Worm (Caenorhabditis elegans) whole organism, L4 larva: ENCODE data around the gene F14D7.12.
"Not testable (repeated sequence)": the region's sequence is repeated elsewhere in the genome, so short reads cannot be mapped to it uniquely, and the experiment has no call there.

ENCODE experiments used
- D1046.2 ChIP-seq: fragments of 200-800 bp; sonication (Bioruptor generic); IDR thresholded peaks from 2 replicates; pipeline ENCODE4 v1.3.6; 2022; ENCODE audit warnings: missing genetic modification characterization, missing compliant biosample characterization
- F10B5.3 ChIP-seq: sonication (generic microtip); optimal IDR thresholded peaks from 2 replicates; lab custom pipeline; 2016; ENCODE audit warnings: mild to moderate bottlenecking, missing genetic modification characterization, missing compliant biosample characterization
- F49E8.2 ChIP-seq: sonication (generic microtip); optimal IDR thresholded peaks from 2 replicates; lab custom pipeline; 2016; ENCODE audit warnings: missing compliant biosample characterization, mild to moderate bottlenecking, missing genetic modification characterization, borderline replicate concordance
- Y5F2A.4 ChIP-seq: fragments of 200-800 bp; sonication (Bioruptor generic); optimal IDR thresholded peaks from 2 replicates; lab custom pipeline; 2018; ENCODE audit warnings: mild to moderate bottlenecking, missing genetic modification characterization, missing compliant biosample characterization
- Y75B8A.6 ChIP-seq: fragments of 200-800 bp; sonication (Bioruptor generic); IDR thresholded peaks from 2 replicates; pipeline ENCODE4 v1.3.6; 2022; ENCODE audit warnings: missing genetic modification reagents, missing genetic modification characterization, missing compliant biosample characterization
- ZK546.5 ChIP-seq, 2 experiments: sonication (generic microtip); optimal IDR thresholded peaks; 2 replicates each; lab custom pipeline; 2017; ENCODE audit warnings: missing biosample characterization in 2 of 2, missing genetic modification characterization in 2 of 2
- aha-1 ChIP-seq: fragments of 150-350 bp; peaks from one replicate; lab custom pipeline; 2014; ENCODE audit warnings: missing biosample characterization, missing genetic modification characterization
- ama-1 ChIP-seq: fragments of 150-350 bp; optimal IDR thresholded peaks from 2 replicates; lab custom pipeline; 2014; ENCODE audit warnings: inconsistent platforms, mixed read lengths
- arid-1 ChIP-seq: fragments of 200-800 bp; sonication (Bioruptor generic); conservative IDR thresholded peaks from 2 replicates; pipeline ENCODE4 v1.3.6; 2022; ENCODE audit warnings: missing genetic modification reagents, missing genetic modification characterization, missing compliant biosample characterization
- cey-2 ChIP-seq: sonication (generic microtip); optimal IDR thresholded peaks from 3 replicates; lab custom pipeline; 2017; ENCODE audit warnings: missing genetic modification characterization, mild to moderate bottlenecking, missing compliant biosample characterization, antibody characterized with exemption, borderline replicate concordance; ENCODE audit not compliant: insufficient read depth
- ctbp-1 ChIP-seq: fragments of 200-800 bp; sonication (Bioruptor generic); IDR thresholded peaks from 2 replicates; pipeline ENCODE4 v1.3.6; 2022; ENCODE audit warnings: missing genetic modification reagents, missing genetic modification characterization, missing compliant biosample characterization
- daf-12 ChIP-seq: fragments of 150-350 bp; optimal IDR thresholded peaks from 2 replicates; lab custom pipeline; 2014; ENCODE audit warnings: missing biosample characterization, missing genetic modification reagents, missing genetic modification characterization
- daf-16 ChIP-seq, 3 experiments: sonication (generic microtip); optimal IDR thresholded peaks; 2 replicates each; lab custom pipeline; 2016 to 2017; ENCODE audit warnings: missing genetic modification characterization in 3 of 3, missing genetic modification reagents in 3 of 3, mild to moderate bottlenecking in 2 of 3, missing compliant biosample characterization in 2 of 3, missing biosample characterization in 1 of 3, moderate library complexity in 1 of 3
- daf-8 ChIP-seq: fragments of 200-800 bp; sonication (Bioruptor generic); IDR thresholded peaks from 2 replicates; pipeline ENCODE4 v1.3.6; 2022; ENCODE audit warnings: missing genetic modification characterization, missing compliant biosample characterization
- dmd-6 ChIP-seq: fragments of 200-800 bp; sonication (Bioruptor generic); IDR thresholded peaks from 2 replicates; pipeline ENCODE4 v1.3.6; 2022; ENCODE audit warnings: missing genetic modification reagents, missing genetic modification characterization, missing compliant biosample characterization
- dpl-1 ChIP-seq: fragments of 150-350 bp; optimal IDR thresholded peaks from 2 replicates; lab custom pipeline; 2014; ENCODE audit warnings: missing biosample characterization, missing genetic modification reagents, missing genetic modification characterization
- duxl-1 ChIP-seq: sonication (generic microtip); optimal IDR thresholded peaks from 2 replicates; lab custom pipeline; 2016; ENCODE audit warnings: mild to moderate bottlenecking, missing genetic modification characterization, moderate library complexity, missing compliant biosample characterization; ENCODE audit not compliant: poor library complexity
- hif-1 ChIP-seq, 2 experiments: sonication (generic microtip); optimal IDR thresholded peaks; 2 replicates each; lab custom pipeline; 2016 to 2017; ENCODE audit warnings: missing compliant biosample characterization in 2 of 2, missing genetic modification characterization in 2 of 2, missing genetic modification reagents in 2 of 2, missing genotype in 2 of 2, mild to moderate bottlenecking in 1 of 2
- hlh-30 ChIP-seq: sonication (generic microtip); optimal IDR thresholded peaks from 2 replicates; lab custom pipeline; 2017; ENCODE audit warnings: antibody characterized with exemption, mild to moderate bottlenecking, missing genetic modification characterization, missing compliant biosample characterization; ENCODE audit not compliant: insufficient read depth
- lin-13 ChIP-seq: fragments of 150-350 bp; optimal IDR thresholded peaks from 2 replicates; lab custom pipeline; 2014; ENCODE audit warnings: missing biosample characterization, missing genetic modification reagents, missing genetic modification characterization
- lin-29 ChIP-seq: fragments of 200-800 bp; sonication (Bioruptor generic); IDR thresholded peaks from 2 replicates; pipeline ENCODE4 v1.3.6; 2022; ENCODE audit warnings: missing genetic modification reagents, missing genetic modification characterization, missing compliant biosample characterization
- mes-2 ChIP-seq: sonication (generic microtip); optimal IDR thresholded peaks from 2 replicates; lab custom pipeline; 2016; ENCODE audit warnings: missing genotype, mild to moderate bottlenecking, missing genetic modification characterization, missing compliant biosample characterization; ENCODE audit not compliant: poor library complexity, severe bottlenecking
- mxl-2 ChIP-seq: fragments of 200-800 bp; sonication (Bioruptor generic); conservative IDR thresholded peaks from 2 replicates; pipeline ENCODE4 v1.3.6; 2022; ENCODE audit warnings: missing genetic modification reagents, missing genetic modification characterization, missing compliant biosample characterization
- nhr-10 ChIP-seq: fragments of 150-350 bp; optimal IDR thresholded peaks from 2 replicates; lab custom pipeline; 2014; ENCODE audit warnings: missing biosample characterization, missing genetic modification characterization
- nhr-11 ChIP-seq: fragments of 150-350 bp; optimal IDR thresholded peaks from 2 replicates; lab custom pipeline; 2014; ENCODE audit warnings: missing biosample characterization, missing genetic modification characterization
- nhr-237 ChIP-seq: sonication (generic microtip); optimal IDR thresholded peaks from 2 replicates; lab custom pipeline; 2017; ENCODE audit warnings: missing biosample characterization, missing genetic modification characterization
- nhr-28 ChIP-seq: fragments of 150-350 bp; optimal IDR thresholded peaks from 2 replicates; lab custom pipeline; 2014; ENCODE audit warnings: missing biosample characterization, missing genetic modification characterization
- nhr-6 ChIP-seq: fragments of 150-350 bp; optimal IDR thresholded peaks from 2 replicates; lab custom pipeline; 2014; ENCODE audit warnings: missing biosample characterization, missing genetic modification characterization
- pqm-1 ChIP-seq: sonication (generic microtip); optimal IDR thresholded peaks from 2 replicates; lab custom pipeline; 2017; ENCODE audit warnings: missing biosample characterization, missing genetic modification characterization
- snpc-1.2 ChIP-seq: fragments of 200-800 bp; sonication (Bioruptor generic); IDR thresholded peaks from 2 replicates; pipeline ENCODE4 v1.3.6; 2022; ENCODE audit warnings: missing genetic modification reagents, missing genetic modification characterization, missing compliant biosample characterization
- snpc-4 ChIP-seq: fragments of 150-350 bp; optimal IDR thresholded peaks from 2 replicates; lab custom pipeline; 2014; ENCODE audit warnings: missing biosample characterization, missing genetic modification characterization
- tra-1 ChIP-seq: fragments of 200-800 bp; sonication (Bioruptor generic); IDR thresholded peaks from 2 replicates; pipeline ENCODE4 v1.3.6; 2022; ENCODE audit warnings: missing genetic modification reagents, missing genetic modification characterization, missing compliant biosample characterization
- unc-130 ChIP-seq: sonication (generic microtip); optimal IDR thresholded peaks from 2 replicates; lab custom pipeline; 2016; ENCODE audit warnings: missing genetic modification reagents, missing genetic modification characterization, missing compliant biosample characterization
- unc-39 ChIP-seq: sonication (generic microtip); optimal IDR thresholded peaks from 2 replicates; lab custom pipeline; 2017; ENCODE audit warnings: missing biosample characterization, missing genetic modification characterization
- unc-62 ChIP-seq, 3 experiments: fragments of 150-350 bp in 1 of 3; sonication (generic microtip); optimal IDR thresholded peaks in 2 of 3; peaks in 1 of 3; 1 replicate in 1 of 3; 2 replicates in 2 of 3; lab custom pipeline; 2014 to 2017; ENCODE audit warnings: missing biosample characterization in 3 of 3, missing genetic modification characterization in 3 of 3, missing genetic modification reagents in 3 of 3, missing genotype in 1 of 3
- zfp-3 ChIP-seq: fragments of 200-800 bp; sonication (Bioruptor generic); conservative IDR thresholded peaks from 2 replicates; pipeline ENCODE4 v1.3.6; 2022; ENCODE audit warnings: missing genetic modification reagents, missing genetic modification characterization, missing compliant biosample characterization
- ztf-11 ChIP-seq: fragments of 150-350 bp; optimal IDR thresholded peaks from 2 replicates; lab custom pipeline; 2014; ENCODE audit warnings: missing biosample characterization, missing genetic modification characterization
- ztf-7 ChIP-seq: fragments of 150-350 bp; optimal IDR thresholded peaks from 2 replicates; lab custom pipeline; 2014; ENCODE audit warnings: missing biosample characterization, missing genetic modification characterization

Gene F14D7.12

DNA sequence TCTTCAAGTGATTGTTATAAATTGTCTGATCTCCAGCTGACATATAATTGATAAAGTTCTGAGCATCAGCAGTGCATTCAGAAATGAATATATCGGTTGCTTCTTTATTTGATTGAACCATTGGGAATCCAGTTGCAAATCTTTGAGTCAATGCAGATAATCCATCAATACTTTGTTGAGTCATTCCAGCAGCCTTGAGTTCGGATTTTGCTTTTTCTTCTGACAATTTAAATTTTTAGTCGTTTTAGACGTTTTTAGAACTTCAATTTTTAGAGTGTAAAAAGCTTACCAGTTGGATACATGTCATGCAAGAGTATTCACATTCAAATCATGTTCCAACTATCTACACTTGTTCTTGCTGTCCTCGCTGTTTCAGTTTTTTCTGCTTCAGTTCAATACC, 9.8 kb downstream of the F14D7.12 start, which contains the start of gene F14D7.14:
F14D7.14 (plus strand) TSS at position 301 of the 400 bp plus-strand sequence.
- TF ChIP-seq ztf-11, nhr-6, nhr-237 (tag; lab: Kevin White, UChicago): not testable (repeated sequence)

DNA sequence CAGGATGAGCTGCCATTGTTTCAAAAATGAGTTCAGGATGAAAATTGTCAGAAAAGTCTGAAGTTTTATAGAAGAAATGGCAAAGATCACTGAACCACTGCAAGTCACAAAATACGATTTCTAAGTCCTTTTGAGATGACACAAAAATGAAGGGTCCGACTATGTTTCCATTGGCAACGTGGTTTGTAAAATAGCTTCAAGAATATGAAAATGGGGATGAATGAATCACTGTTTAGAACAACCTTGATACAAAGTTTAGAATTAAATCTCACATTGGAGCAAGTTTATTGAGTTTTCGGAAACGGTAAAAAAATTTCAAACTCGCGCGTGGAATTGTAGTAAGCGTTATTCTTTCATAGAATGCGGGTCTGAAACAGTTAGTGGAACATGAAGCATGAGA, 11.3 kb downstream of the F14D7.12 start, which contains the start of gene ddn-3:
ddn-3 (minus strand) TSS at position 101 of the 400 bp plus-strand sequence.
- TF ChIP-seq hif-1 (tag; optimal IDR thresholded peaks at IDR 0.05; lab: Kevin White, UChicago): no peak
- TF ChIP-seq tra-1: no peak
- TF ChIP-seq cey-2 (tag; lab: Kevin White, UChicago): no peak
- no peak for TF ChIP-seq F10B5.3 (tag; lab: Kevin White, UChicago)
- no peak for TF ChIP-seq mes-2 (tag; lab: Kevin White, UChicago)
- no peak for TF ChIP-seq hlh-30
- TF ChIP-seq ztf-11 (tag; lab: Kevin White, UChicago): no peak
- TF ChIP-seq ZK546.5 (tag; optimal IDR thresholded peaks at IDR 0.05; lab: Kevin White, UChicago): no peak
- TF ChIP-seq zfp-3 (GFP tag; lab: Robert Waterston, UW): no peak
- TF ChIP-seq daf-12 (tag; lab: Kevin White, UChicago): no peak
- TF ChIP-seq mxl-2: no peak
- no peak for TF ChIP-seq lin-13 (GFP tag; lab: Kevin White, UChicago)
- no peak for TF ChIP-seq ama-1 (lab: Kevin White, UChicago)
- no peak for TF ChIP-seq dmd-6 (GFP tag; lab: Robert Waterston, UW)
- no peak for TF ChIP-seq ztf-7 (tag; lab: Kevin White, UChicago)
- no peak for TF ChIP-seq lin-29 (GFP tag; lab: Robert Waterston, UW)

DNA sequence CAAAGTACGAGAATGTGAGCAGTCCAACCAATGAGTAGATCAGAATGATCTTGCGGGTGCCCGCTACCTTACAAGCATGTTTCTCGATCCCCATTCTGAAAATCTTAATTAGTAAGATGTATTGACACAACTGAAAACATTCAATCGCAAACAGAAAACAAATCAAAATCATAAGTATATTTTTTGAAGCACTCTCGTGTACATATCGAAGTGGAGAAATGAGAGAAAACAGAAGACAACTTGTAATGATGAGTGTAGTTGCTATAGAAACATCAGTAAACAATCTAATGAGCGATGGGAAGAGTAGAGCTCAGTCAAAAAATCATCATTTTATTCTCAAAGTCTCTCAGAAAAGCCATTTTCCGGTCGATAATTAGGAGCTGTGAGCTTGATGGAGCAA, 12.9 kb downstream of the F14D7.12 start, which contains the start of gene F14D7.8:
F14D7.8 (minus strand) TSS at position 101 of the 400 bp plus-strand sequence.
- no peak for TF ChIP-seq arid-1 (GFP tag; lab: Robert Waterston, UW)
- no peak for TF ChIP-seq F10B5.3 (tag; lab: Kevin White, UChicago)
- TF ChIP-seq snpc-4 (tag; lab: Kevin White, UChicago): no peak
- TF ChIP-seq hlh-30: no peak
- no peak for TF ChIP-seq unc-39 (tag; lab: Kevin White, UChicago)
- TF ChIP-seq dpl-1 (GFP tag; lab: Kevin White, UChicago): no peak
- TF ChIP-seq ctbp-1 (GFP tag; lab: Robert Waterston, UW): no peak
- no peak for TF ChIP-seq pqm-1
- no peak for TF ChIP-seq duxl-1
- no peak for TF ChIP-seq nhr-28
- no peak for TF ChIP-seq nhr-11 (tag; lab: Kevin White, UChicago)
- TF ChIP-seq D1046.2 (GFP tag; lab: Robert Waterston, UW): no peak
- no peak for TF ChIP-seq aha-1
- no peak for TF ChIP-seq F49E8.2 (tag; lab: Kevin White, UChicago)
- TF ChIP-seq unc-130 (GFP tag; lab: Kevin White, UChicago): no peak
- no peak for TF ChIP-seq snpc-1.2
- TF ChIP-seq, all 104 proteins: peak for 0

DNA sequence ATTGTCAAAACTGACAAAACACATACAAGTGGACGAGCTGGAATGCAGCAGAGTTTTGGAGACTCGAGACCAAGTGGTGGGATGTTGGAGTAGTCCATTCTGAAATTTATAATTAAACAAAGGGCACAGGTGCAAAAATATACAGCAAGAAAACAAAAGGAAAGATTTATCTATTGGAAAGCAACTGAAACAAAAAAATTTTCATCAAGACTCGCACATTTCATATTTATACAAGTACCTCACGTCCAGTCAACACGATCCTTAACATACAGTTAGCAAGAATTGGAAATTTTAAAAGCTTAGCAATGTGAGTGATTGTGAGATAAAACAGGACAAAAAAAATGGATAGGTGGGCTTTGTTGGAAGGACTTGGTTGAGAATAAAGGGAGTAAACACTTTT, 14.4 kb downstream of the F14D7.12 start, which contains the start of gene F47B8.1:
F47B8.1 (minus strand) TSS at position 101 of the 400 bp plus-strand sequence.
- TF ChIP-seq unc-62 (GFP tag; optimal IDR thresholded peaks at IDR 0.05 in 1 of 2; lab: Kevin White, UChicago) (peak in 1 of 2 experiments; percentile 19), unc-62 (tag; optimal IDR thresholded peaks at IDR 0.05; lab: Kevin White, UChicago) (no peak), Y75B8A.6 (GFP tag; lab: Robert Waterston, UW) (no peak), daf-16 (GFP tag; optimal IDR thresholded peaks at IDR 0.05; lab: Kevin White, UChicago) (no peak), daf-16 (tag; optimal IDR thresholded peaks at IDR 0.05; lab: Kevin White, UChicago) (no peak), daf-8 (no peak), nhr-10 (tag; lab: Kevin White, UChicago) (no peak), Y5F2A.4 (GFP tag; lab: Kevin White, UChicago) (no peak), D1046.2 (GFP tag; lab: Robert Waterston, UW) (no peak)
